Fruit fly (Drosophila melanogaster): Measurements from ENCODE around the gene CG1737.

Gene CG1737

DNA sequence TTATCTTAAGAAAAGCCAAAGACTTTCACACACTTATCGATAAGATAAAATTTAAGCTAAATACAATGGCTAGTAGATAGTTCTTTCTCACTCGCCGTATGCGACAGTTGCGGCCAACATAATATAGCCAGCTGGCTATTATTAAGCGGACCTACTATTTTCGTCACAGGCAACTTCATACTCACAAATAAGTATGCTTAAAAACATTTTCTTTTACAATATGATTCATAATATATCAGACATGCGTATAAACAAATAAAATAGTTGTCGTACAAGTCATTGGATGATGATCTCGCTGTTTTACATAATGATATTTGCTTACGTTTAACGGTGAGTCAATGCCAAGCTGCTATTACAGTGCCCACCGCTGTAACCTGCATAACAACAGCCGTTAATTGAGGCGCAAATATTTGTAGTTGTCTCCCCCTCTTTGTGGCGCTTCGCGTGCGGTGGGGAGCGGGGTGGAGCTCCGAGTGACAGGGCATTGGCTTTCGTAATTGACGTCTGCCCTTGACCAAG lies 24.1 kb upstream of the CG1737 start (continued):
- peak; percentile 55 for TF ChIP-seq CG6654 (GFP tag; optimal IDR thresholded peaks at IDR 0.05)
- no peak for TF ChIP-seq usp (GFP tag; optimal IDR thresholded peaks at IDR 0.05)
- TF ChIP-seq lbe (GFP tag; optimal IDR thresholded peaks at IDR 0.05), result peak; percentile 19
- peak; percentile 68 for TF ChIP-seq oc (tag; optimal IDR thresholded peaks at IDR 0.05)
- no peak for TF ChIP-seq Lhr (GFP tag; optimal IDR thresholded peaks at IDR 0.05)
- TF ChIP-seq CG17612 (GFP tag; IDR thresholded peaks at IDR 0.05), result no peak
- peak; percentile 49; the same call in 1 of the 2 replicates for TF ChIP-seq vvl (GFP tag; IDR thresholded peaks at IDR 0.05)
- TF ChIP-seq CG13123 (GFP tag; optimal IDR thresholded peaks at IDR 0.05), result no peak
- TF ChIP-seq onecut (GFP tag; IDR thresholded peaks at IDR 0.05), result peak; percentile 41; the same call in 1 of the 2 replicates
- peak; percentile 39 for TF ChIP-seq Mad (GFP tag; optimal IDR thresholded peaks at IDR 0.05)
- TF ChIP-seq lilli (GFP tag; optimal IDR thresholded peaks at IDR 0.05), result peak; percentile 75
- TF ChIP-seq grn (GFP tag; optimal IDR thresholded peaks at IDR 0.05), result no peak
- TF ChIP-seq CG6813 (GFP tag; optimal IDR thresholded peaks at IDR 0.05), result peak; percentile 59
- TF ChIP-seq NfI (GFP tag; optimal IDR thresholded peaks at IDR 0.05), result peak; percentile 62
- peak in 1 of 2 experiments; percentile 59 for TF ChIP-seq Eip74EF (GFP tag; optimal IDR thresholded peaks at IDR 0.05)
- TF ChIP-seq her (GFP tag; optimal IDR thresholded peaks at IDR 0.05), result peak; percentile 49
- peak; percentile 41; the same call in 1 of the 2 replicates for TF ChIP-seq Taf1 (GFP tag; IDR thresholded peaks at IDR 0.05)
- 0 out of 2 replicates have a peak, but pooled peaks have one; percentile 62 for TF ChIP-seq Rfx (GFP tag; IDR thresholded peaks at IDR 0.05)
- peak; percentile 60 for TF ChIP-seq Ssrp (tag; optimal IDR thresholded peaks at IDR 0.05)
- TF ChIP-seq wor (GFP tag; IDR thresholded peaks at IDR 0.05), result peak; percentile 24; the same call in 1 of the 2 replicates
- TF ChIP-seq gcm (GFP tag; optimal IDR thresholded peaks at IDR 0.05), result peak; percentile 57
- TF ChIP-seq CG7745 (tag; optimal IDR thresholded peaks at IDR 0.05), result no peak
- TF ChIP-seq sens-2 (GFP tag; IDR thresholded peaks at IDR 0.05), result no peak
- TF ChIP-seq crp (GFP tag; optimal IDR thresholded peaks at IDR 0.05), result peak in 1 of 2 experiments; percentile 15
- TF ChIP-seq CG4707 (GFP tag; optimal IDR thresholded peaks at IDR 0.05), result peak; percentile 24
- no peak for TF ChIP-seq CG2199 (GFP tag; IDR thresholded peaks at IDR 0.05)
- peak; percentile 86 for TF ChIP-seq crol (GFP tag; IDR thresholded peaks at IDR 0.05)
- peak; percentile 51 for TF ChIP-seq CG4328 (GFP tag; optimal IDR thresholded peaks at IDR 0.05)
- no peak for TF ChIP-seq Lpt (GFP tag; optimal IDR thresholded peaks at IDR 0.05)
- no peak for TF ChIP-seq CG3995 (GFP tag; optimal IDR thresholded peaks at IDR 0.05)
- TF ChIP-seq caup (GFP tag; optimal IDR thresholded peaks at IDR 0.05; ENCODE audit: severe bottlenecking), result peak; percentile 60
- TF ChIP-seq CG17829 (tag; optimal IDR thresholded peaks at IDR 0.05), result peak; percentile 48
- no peak; the same call in 2 of the 3 replicates for TF ChIP-seq ken (GFP tag; IDR thresholded peaks at IDR 0.05)

DNA sequence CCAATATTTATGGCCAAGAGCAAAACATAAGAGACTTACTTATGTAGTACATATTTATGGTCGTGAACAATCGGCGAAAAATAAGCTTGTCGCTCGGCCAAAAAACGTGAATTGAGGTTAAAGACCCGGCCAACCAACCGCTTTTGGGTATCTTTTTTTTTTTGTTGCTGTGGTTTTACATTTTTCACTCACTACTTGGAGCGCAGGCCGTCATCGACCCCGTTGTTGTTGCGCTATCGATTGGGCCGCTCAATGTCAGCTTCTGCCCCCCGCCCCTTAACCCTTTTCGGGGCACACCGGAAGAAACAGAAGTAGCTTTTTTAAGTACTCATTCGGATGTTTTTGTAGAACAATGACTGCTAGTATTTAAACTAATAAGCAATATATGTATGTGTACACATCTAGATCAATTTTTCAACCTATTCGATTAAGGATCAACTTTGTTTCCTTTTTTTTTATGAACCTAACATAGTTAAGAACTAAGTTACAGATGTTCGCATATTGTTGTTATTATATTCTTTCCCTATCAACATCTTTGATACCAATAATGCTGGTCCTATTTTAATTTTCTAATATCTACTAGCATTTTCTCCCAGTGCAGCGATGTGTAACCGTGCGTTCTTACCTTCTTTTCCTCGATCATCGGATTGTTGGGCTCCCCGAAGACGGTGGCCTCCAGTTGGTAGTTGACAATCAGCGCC lies 12.2 kb upstream of the CG1737 start:
- TF ChIP-seq trh (GFP tag; optimal IDR thresholded peaks at IDR 0.05) (peak; percentile 53), CG16863 (GFP tag; optimal IDR thresholded peaks at IDR 0.05) (peak; percentile 60), CG9876 (GFP tag; optimal IDR thresholded peaks at IDR 0.05) (no peak), croc (GFP tag; conservative IDR thresholded peaks at IDR 0.05) (peak; percentile 47; the same call in 1 of the 3 replicates), GATAe (GFP tag; conservative IDR thresholded peaks at IDR 0.05) (no peak), Drgx (GFP tag; IDR thresholded peaks at IDR 0.05) (peak; percentile 26; the same call in 1 of the 2 replicates), CG17186 (GFP tag; optimal IDR thresholded peaks at IDR 0.05) (no peak), lmd (GFP tag; IDR thresholded peaks at IDR 0.05) (peak; percentile 65), Hsf (GFP tag; optimal IDR thresholded peaks at IDR 0.05) (peak; percentile 73), CG34422 (GFP tag; IDR thresholded peaks at IDR 0.05) (0 out of 3 replicates have a peak, but pooled peaks have one; percentile 27), ERR (GFP tag; optimal IDR thresholded peaks at IDR 0.05) (peak; percentile 15), HLH3B (GFP tag; IDR thresholded peaks at IDR 0.05) (peak; percentile 58; the same call in 1 of the 2 replicates), ewg (GFP tag; optimal IDR thresholded peaks at IDR 0.05) (peak; percentile 48), CG14050 (GFP tag; IDR thresholded peaks at IDR 0.05) (no peak), NC2α (GFP tag; optimal IDR thresholded peaks at IDR 0.05) (no peak), CG31441 (GFP tag; IDR thresholded peaks at IDR 0.05) (no peak), CG5180 (GFP tag; optimal IDR thresholded peaks at IDR 0.05) (no peak), Atf6 (GFP tag; IDR thresholded peaks at IDR 0.05) (peak; percentile 72)
